Worm (Caenorhabditis elegans) whole organism, young adult: ENCODE measurements around the gene glb-24.

ENCODE experiments used
- F23B12.7 ChIP-seq: sonication (generic microtip); optimal IDR thresholded peaks from 2 replicates; lab custom pipeline; 2017; ENCODE audit warnings: missing genetic modification characterization, mild to moderate bottlenecking, missing compliant biosample characterization, antibody characterized with exemption, moderate library complexity; ENCODE audit not compliant: insufficient read depth
- F57A8.1 ChIP-seq: fragments of 200-800 bp; sonication (Bioruptor generic); optimal IDR thresholded peaks from 2 replicates; lab custom pipeline; 2018; ENCODE audit warnings: mild to moderate bottlenecking, missing genetic modification characterization, moderate library complexity, missing compliant biosample characterization
- T26A5.8 ChIP-seq: sonication (generic microtip); optimal IDR thresholded peaks from 2 replicates; lab custom pipeline; 2016; ENCODE audit warnings: missing genetic modification characterization, missing compliant biosample characterization
- Y56A3A.18 ChIP-seq: fragments of 200-800 bp; sonication (Bioruptor generic); IDR thresholded peaks from 2 replicates; pipeline ENCODE4 v1.3.6; 2022; ENCODE audit warnings: missing genetic modification reagents, missing genetic modification characterization, missing compliant biosample characterization
- ama-1 ChIP-seq, 3 experiments: fragments of 150-350 bp in 1 of 3; sonication (generic microtip) in 2 of 3; optimal IDR thresholded peaks; 2 replicates each; lab custom pipeline; 2014 to 2018; ENCODE audit warnings: missing biosample characterization in 2 of 3, missing genetic modification characterization in 2 of 3, missing genetic modification reagents in 2 of 3
- athp-1 ChIP-seq: sonication (generic microtip); optimal IDR thresholded peaks from 2 replicates; lab custom pipeline; 2017; ENCODE audit warnings: mild to moderate bottlenecking, missing genetic modification characterization, missing compliant biosample characterization
- bed-2 ChIP-seq: fragments of 200-800 bp; sonication (Bioruptor generic); IDR thresholded peaks from 2 replicates; pipeline ENCODE4 v1.3.6; 2022; ENCODE audit warnings: missing genetic modification reagents, missing genetic modification characterization, missing compliant biosample characterization
- cebp-1 ChIP-seq, 2 experiments: fragments of 200-800 bp in 1 of 2; sonication (Bioruptor generic) in 1 of 2; sonication (generic microtip) in 1 of 2; IDR thresholded peaks in 1 of 2; optimal IDR thresholded peaks in 1 of 2; 2 replicates each; pipeline versions ENCODE4 v1.3.6 to Lab custom; 2017 to 2022; ENCODE audit warnings: missing compliant biosample characterization in 2 of 2, missing genetic modification characterization in 2 of 2, mild to moderate bottlenecking in 1 of 2, missing genetic modification reagents in 1 of 2, moderate library complexity in 1 of 2
- dox-1 ChIP-seq: fragments of 200-800 bp; sonication (Bioruptor generic); IDR thresholded peaks from 2 replicates; pipeline ENCODE4 v1.3.6; 2022; ENCODE audit warnings: missing genetic modification reagents, missing genetic modification characterization, missing compliant biosample characterization
- dpl-1 ChIP-seq: fragments of 150-350 bp; optimal IDR thresholded peaks from 2 replicates; lab custom pipeline; 2014; ENCODE audit warnings: missing biosample characterization, missing genetic modification reagents, missing genetic modification characterization
- egl-18 ChIP-seq: fragments of 200-800 bp; sonication (Bioruptor generic); IDR thresholded peaks from 2 replicates; pipeline ENCODE4 v1.3.6; 2022; ENCODE audit warnings: missing genetic modification reagents, missing genetic modification characterization, missing compliant biosample characterization
- ekl-4 ChIP-seq: fragments of 200-800 bp; sonication (Bioruptor generic); IDR thresholded peaks from 2 replicates; pipeline ENCODE4 v1.3.6; 2022; ENCODE audit warnings: missing genetic modification reagents, missing genetic modification characterization, missing compliant biosample characterization
- him-1 ChIP-seq: sonication (generic microtip); optimal IDR thresholded peaks from 2 replicates; lab custom pipeline; 2016; ENCODE audit warnings: missing genotype, missing genetic modification reagents, missing genetic modification characterization, missing compliant biosample characterization
- hlh-12 ChIP-seq: sonication (generic microtip); optimal IDR thresholded peaks from 2 replicates; lab custom pipeline; 2016; ENCODE audit warnings: missing genetic modification characterization, missing compliant biosample characterization
- hlh-26 ChIP-seq: fragments of 200-800 bp; sonication (Bioruptor generic); conservative IDR thresholded peaks from 2 replicates; pipeline ENCODE4 v1.3.6; 2022; ENCODE audit warnings: missing genetic modification reagents, missing genetic modification characterization, missing compliant biosample characterization
- hmg-1.2 ChIP-seq: fragments of 200-800 bp; sonication (Bioruptor generic); IDR thresholded peaks from 2 replicates; pipeline ENCODE4 v1.3.6; 2022; ENCODE audit warnings: missing genetic modification reagents, missing genetic modification characterization, missing compliant biosample characterization
- hrde-1 ChIP-seq: sonication (generic microtip); optimal IDR thresholded peaks from 2 replicates; lab custom pipeline; 2016; ENCODE audit warnings: missing genetic modification characterization, mild to moderate bottlenecking, missing compliant biosample characterization, moderate library complexity, missing genotype, missing genetic modification reagents, borderline replicate concordance
- let-526 ChIP-seq: fragments of 200-800 bp; sonication (Bioruptor generic); IDR thresholded peaks from 2 replicates; pipeline ENCODE4 v1.3.6; 2022; ENCODE audit warnings: missing genetic modification reagents, missing genetic modification characterization, missing compliant biosample characterization
- lin-26 ChIP-seq: fragments of 200-800 bp; sonication (Bioruptor generic); IDR thresholded peaks from 2 replicates; pipeline ENCODE4 v1.3.6; 2022; ENCODE audit warnings: missing genetic modification reagents, missing genetic modification characterization, missing compliant biosample characterization
- lin-54 ChIP-seq: fragments of 200-800 bp; sonication (Bioruptor generic); optimal IDR thresholded peaks from 2 replicates; lab custom pipeline; 2018; ENCODE audit warnings: mild to moderate bottlenecking, missing genetic modification characterization, missing compliant biosample characterization
- madf-6 ChIP-seq: fragments of 200-800 bp; sonication (Bioruptor generic); IDR thresholded peaks from 2 replicates; pipeline ENCODE4 v1.3.6; 2022; ENCODE audit warnings: missing genetic modification reagents, missing genetic modification characterization, missing compliant biosample characterization
- mcd-1 ChIP-seq: fragments of 200-800 bp; sonication (Bioruptor generic); IDR thresholded peaks from 2 replicates; pipeline ENCODE4 v1.3.6; 2022; ENCODE audit warnings: missing genetic modification reagents, missing genetic modification characterization, missing compliant biosample characterization
- mxl-1 ChIP-seq: sonication (generic microtip); optimal IDR thresholded peaks from 2 replicates; lab custom pipeline; 2016; ENCODE audit warnings: missing genetic modification characterization, missing compliant biosample characterization
- nfya-2 ChIP-seq: fragments of 200-800 bp; sonication (Bioruptor generic); IDR thresholded peaks from 2 replicates; pipeline ENCODE4 v1.3.6; 2022; ENCODE audit warnings: missing genetic modification reagents, missing genetic modification characterization, missing compliant biosample characterization
- pha-4 ChIP-seq: fragments of 150-350 bp; sonication (generic microtip); optimal IDR thresholded peaks from 2 replicates; lab custom pipeline; 2014; ENCODE audit warnings: missing biosample characterization, missing genetic modification reagents, missing genetic modification characterization
- rec-8 ChIP-seq, 2 experiments: sonication (generic microtip); optimal IDR thresholded peaks; 2 replicates each; lab custom pipeline; 2016; ENCODE audit warnings: mild to moderate bottlenecking in 2 of 2, missing genetic modification characterization in 2 of 2, missing genetic modification reagents in 2 of 2, missing genotype in 2 of 2, missing biosample characterization in 1 of 2, missing compliant biosample characterization in 1 of 2, moderate library complexity in 1 of 2
- snpc-1.3 ChIP-seq: sonication (generic microtip); optimal IDR thresholded peaks from 2 replicates; lab custom pipeline; 2017; ENCODE audit warnings: missing genetic modification characterization, mild to moderate bottlenecking, missing compliant biosample characterization, antibody characterized with exemption, moderate library complexity, missing genotype, missing genetic modification reagents; ENCODE audit not compliant: insufficient read depth
- somi-1 ChIP-seq: fragments of 200-800 bp; sonication (Bioruptor generic); optimal IDR thresholded peaks from 2 replicates; lab custom pipeline; 2018; ENCODE audit warnings: mild to moderate bottlenecking, missing genetic modification characterization, missing compliant biosample characterization
- sptf-2 ChIP-seq: fragments of 200-800 bp; sonication (Bioruptor generic); optimal IDR thresholded peaks from 2 replicates; lab custom pipeline; 2018; ENCODE audit warnings: mild to moderate bottlenecking, missing genetic modification characterization, missing compliant biosample characterization
- tlf-1 ChIP-seq: fragments of 200-800 bp; sonication (Bioruptor generic); optimal IDR thresholded peaks from 2 replicates; lab custom pipeline; 2018; ENCODE audit warnings: mild to moderate bottlenecking, missing genetic modification characterization, missing compliant biosample characterization
- unc-62 ChIP-seq: fragments of 150-350 bp; optimal IDR thresholded peaks from 2 replicates; lab custom pipeline; 2014; ENCODE audit warnings: missing biosample characterization, missing genetic modification reagents, missing genetic modification characterization
- zfh-2 ChIP-seq: fragments of 200-800 bp; sonication (Bioruptor generic); conservative IDR thresholded peaks from 2 replicates; pipeline ENCODE4 v1.3.6; 2022; ENCODE audit warnings: missing genetic modification reagents, missing genetic modification characterization, missing compliant biosample characterization
- ztf-25 ChIP-seq: fragments of 200-800 bp; sonication (Bioruptor generic); IDR thresholded peaks from 2 replicates; pipeline ENCODE4 v1.3.6; 2022; ENCODE audit warnings: missing genetic modification reagents, missing genetic modification characterization, missing compliant biosample characterization

The glb-24 gene

ce11 chrV:12901301-12901700 lies 15.5 kb upstream of the glb-24 start:
- TF ChIP-seq mxl-1 (tag; lab: Kevin White, UChicago) (no peak), ztf-25 (GFP tag; lab: Robert Waterston, UW) (no peak), nfya-2 (GFP tag; lab: Robert Waterston, UW) (no peak), T26A5.8 (tag; lab: Kevin White, UChicago) (no peak), mcd-1 (no peak), Y56A3A.18 (GFP tag; lab: Robert Waterston, UW) (no peak), hmg-1.2 (GFP tag; lab: Robert Waterston, UW) (no peak), madf-6 (GFP tag; lab: Robert Waterston, UW) (no peak), ekl-4 (GFP tag; lab: Robert Waterston, UW) (no peak), hlh-12 (no peak), dox-1 (GFP tag; lab: Robert Waterston, UW) (no peak), ama-1 (optimal IDR thresholded peaks at IDR 0.05; lab: Kevin White, UChicago) (no peak), ama-1 (GFP tag; optimal IDR thresholded peaks at IDR 0.05; lab: Kevin White, UChicago) (no peak), rec-8 (tag; optimal IDR thresholded peaks at IDR 0.05; lab: Kevin White, UChicago) (no peak)

- TF ChIP-seq Y56A3A.18 (GFP tag; lab: Robert Waterston, UW) (no peak), unc-62 (GFP tag; lab: Kevin White, UChicago) (no peak), sptf-2 (no peak), tlf-1 (GFP tag; lab: Kevin White, UChicago) (no peak), cebp-1 (GFP tag; IDR thresholded peaks at IDR 0.05; lab: Robert Waterston, UW) (no peak), cebp-1 (tag; optimal IDR thresholded peaks at IDR 0.05; lab: Kevin White, UChicago) (no peak)
Measured at ce11 chrV:12898583-12899232, 12.9 kb upstream of the glb-24 start.

- TF ChIP-seq F57A8.1 (GFP tag; lab: Kevin White, UChicago) (no peak), hlh-12 (no peak), let-526 (GFP tag; lab: Robert Waterston, UW) (no peak), F23B12.7 (tag; lab: Kevin White, UChicago) (no peak), cebp-1 (GFP tag; IDR thresholded peaks at IDR 0.05; lab: Robert Waterston, UW) (0 out of 2 replicates have a peak, but pooled peaks have one; percentile 25), cebp-1 (tag; optimal IDR thresholded peaks at IDR 0.05; lab: Kevin White, UChicago) (no peak)
- TF ChIP-seq, all 124 proteins: peak for 1
Measured at ce11 chrV:12897338-12897737, 11.6 kb upstream of the glb-24 start.

ce11 chrV:12896850-12897249 lies 11.1 kb upstream of the glb-24 start:
- TF ChIP-seq unc-62 (GFP tag; lab: Kevin White, UChicago) (no peak), lin-54 (GFP tag; lab: Kevin White, UChicago) (no peak), athp-1 (tag; lab: Kevin White, UChicago) (no peak), him-1 (tag; lab: Kevin White, UChicago) (no peak), lin-26 (no peak), pha-4 (no peak), egl-18 (no peak), hrde-1 (tag; lab: Kevin White, UChicago) (no peak), snpc-1.3 (tag; lab: Kevin White, UChicago) (no peak), bed-2 (GFP tag; lab: Robert Waterston, UW) (no peak), hlh-26 (GFP tag; lab: Robert Waterston, UW) (no peak), somi-1 (GFP tag; lab: Kevin White, UChicago) (no peak), dpl-1 (GFP tag; lab: Kevin White, UChicago) (no peak), dox-1 (GFP tag; lab: Robert Waterston, UW) (no peak), ztf-25 (GFP tag; lab: Robert Waterston, UW) (no peak), zfh-2 (GFP tag; lab: Robert Waterston, UW) (no peak)
